Worm (Caenorhabditis elegans): ENCODE results near the gene K10D11.5.

ce11 chrIV:12960136-12960535 lies 31.5 kb downstream of the K10D11.5 start, which contains the start of gene F55G11.7:
- no peak for TF ChIP-seq nhr-28 (tag; optimal IDR thresholded peaks at IDR 0.05)
- no peak for TF ChIP-seq mep-1 (tag; optimal IDR thresholded peaks at IDR 0.05)
- TF ChIP-seq ces-1 (GFP tag; optimal IDR thresholded peaks at IDR 0.05): no peak
- TF ChIP-seq nhr-237 (tag; optimal IDR thresholded peaks at IDR 0.05): no peak
- TF ChIP-seq unc-39 (tag; optimal IDR thresholded peaks at IDR 0.05): no peak
- no peak for TF ChIP-seq pha-4 (tag; optimal IDR thresholded peaks at IDR 0.05)
- TF ChIP-seq cnd-1 (tag; optimal IDR thresholded peaks at IDR 0.05): no peak
- no peak for TF ChIP-seq nhr-76 (tag; optimal IDR thresholded peaks at IDR 0.05)
- no peak for TF ChIP-seq elt-3 (tag; optimal IDR thresholded peaks at IDR 0.05)
- TF ChIP-seq mls-2 (tag; optimal IDR thresholded peaks at IDR 0.05): no peak
- TF ChIP-seq ztf-11 (tag; optimal IDR thresholded peaks at IDR 0.05): no peak
- TF ChIP-seq ham-2 (GFP tag; optimal IDR thresholded peaks at IDR 0.05): no peak

All from whole organism, mixed stage, embryonic.